Fruit fly (Drosophila melanogaster): ENCODE measurements around the gene CG5418.

CG5418 gene

DNA sequence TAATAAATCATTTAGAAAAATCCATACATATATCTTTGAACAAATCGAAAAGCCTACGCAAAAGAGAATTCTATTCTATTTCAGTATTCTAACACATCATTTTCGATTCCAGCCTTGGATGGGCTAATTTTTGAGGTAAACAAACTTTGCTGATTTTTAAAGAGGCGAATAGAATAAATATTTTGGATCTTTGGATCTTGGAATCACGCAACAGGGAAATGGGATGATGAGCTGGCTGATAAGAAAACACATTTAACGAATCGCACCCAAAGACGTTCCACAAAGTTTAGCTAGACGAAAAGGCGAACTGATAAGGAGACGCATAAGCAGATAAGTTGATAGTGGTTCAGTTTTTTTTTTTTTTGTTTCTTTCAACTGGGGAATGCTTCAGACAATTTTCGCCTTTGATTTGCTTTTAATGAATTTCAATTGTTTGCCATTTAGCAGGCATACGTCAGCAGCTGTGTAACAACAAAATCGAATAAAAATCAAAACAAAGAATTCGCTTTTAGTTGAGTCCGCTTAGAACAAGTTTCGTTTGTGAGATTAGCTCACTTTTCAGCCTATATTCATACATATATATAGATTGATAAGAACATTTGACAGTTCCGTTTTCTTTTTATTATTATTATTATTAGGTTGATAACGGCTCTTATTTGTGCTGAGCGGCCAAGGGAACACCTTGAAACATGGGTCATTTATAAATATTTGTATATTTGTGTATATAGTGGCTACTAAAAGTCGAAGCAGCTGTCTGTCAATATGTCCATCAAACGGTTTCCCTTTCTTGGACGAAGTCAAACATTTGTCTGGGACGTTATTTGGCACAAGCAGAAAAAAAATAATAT is 12.3 kb upstream of the CG5418 start (continued):
- no peak for TF ChIP-seq sens-2 (GFP tag; IDR thresholded peaks at IDR 0.05)
- TF ChIP-seq CG15269 (tag; optimal IDR thresholded peaks at IDR 0.05), result no peak
- TF ChIP-seq chn (GFP tag; optimal IDR thresholded peaks at IDR 0.05), result no peak
- TF ChIP-seq peb (GFP tag; IDR thresholded peaks at IDR 0.05), result no peak
- no peak for TF ChIP-seq pho (GFP tag; optimal IDR thresholded peaks at IDR 0.05)
- peak; percentile 68 for TF ChIP-seq sens (GFP tag)
- no peak for TF ChIP-seq knrl (GFP tag; IDR thresholded peaks at IDR 0.05; ENCODE audit: partially characterized antibody)
- TF ChIP-seq CG11696 (GFP tag; IDR thresholded peaks at IDR 0.05), result no peak
- TF ChIP-seq dysf (GFP tag; IDR thresholded peaks at IDR 0.05), result no peak

DNA sequence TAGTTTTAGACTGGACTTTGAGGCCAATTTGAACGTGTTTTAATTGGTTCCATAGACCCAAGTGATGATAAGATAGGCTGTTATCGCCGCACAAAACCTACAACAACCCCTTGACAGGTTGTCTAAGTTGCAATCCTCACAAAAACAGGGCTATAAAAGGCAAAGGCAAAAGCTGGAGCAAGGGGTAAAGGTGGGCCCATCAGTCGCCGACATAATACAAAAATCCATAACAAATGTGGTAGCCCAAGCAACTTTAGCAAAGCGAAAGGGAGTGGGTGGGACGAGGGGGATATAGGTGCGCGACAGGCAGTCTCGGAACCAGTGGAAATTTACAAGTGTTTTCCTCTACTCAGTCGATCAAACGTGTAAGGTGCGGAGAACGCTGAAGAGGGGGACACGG is 11.0 kb upstream of the CG5418 start:
- TF ChIP-seq zfh2 (GFP tag; optimal IDR thresholded peaks at IDR 0.05), result no peak
- no peak for TF ChIP-seq org-1 (GFP tag; optimal IDR thresholded peaks at IDR 0.05)
- no peak for TF ChIP-seq vfl (GFP tag; optimal IDR thresholded peaks at IDR 0.05)
- TF ChIP-seq slbo (GFP tag; IDR thresholded peaks at IDR 0.05), result peak; percentile 9; the same call in 1 of the 2 replicates
- no peak for TF ChIP-seq CG1024 (GFP tag; IDR thresholded peaks at IDR 0.05)
- peak in 1 of 2 experiments; percentile 1 for TF ChIP-seq Pdp1 (GFP tag; optimal IDR thresholded peaks at IDR 0.05)
- peak; percentile 11 for TF ChIP-seq BtbVII (GFP tag; optimal IDR thresholded peaks at IDR 0.05)
- no peak for TF ChIP-seq CG17829 (tag; optimal IDR thresholded peaks at IDR 0.05)
- TF ChIP-seq CG3065 (GFP tag; optimal IDR thresholded peaks at IDR 0.05), result no peak
- TF ChIP-seq crp (GFP tag; optimal IDR thresholded peaks at IDR 0.05), result no peak
- peak; percentile 66 for TF ChIP-seq lab (GFP tag; optimal IDR thresholded peaks at IDR 0.05)
- TF ChIP-seq CG2202 (tag; optimal IDR thresholded peaks at IDR 0.05), result no peak
- TF ChIP-seq Blimp-1 (GFP tag; optimal IDR thresholded peaks at IDR 0.05), result no peak
- TF ChIP-seq CTCF (GFP tag; optimal IDR thresholded peaks at IDR 0.05), result no peak
- TF ChIP-seq CG32532 (GFP tag; IDR thresholded peaks at IDR 0.05), result peak; percentile 34; the same call in 1 of the 2 replicates
- TF ChIP-seq D19B (GFP tag; optimal IDR thresholded peaks at IDR 0.05), result peak; percentile 35
- TF ChIP-seq Elba2 (GFP tag; optimal IDR thresholded peaks at IDR 0.05), result no peak
- TF ChIP-seq nerfin-1 (tag; optimal IDR thresholded peaks at IDR 0.05), result no peak
- no peak for TF ChIP-seq CG12299 (tag; optimal IDR thresholded peaks at IDR 0.05)
- TF ChIP-seq CG16863 (GFP tag; optimal IDR thresholded peaks at IDR 0.05), result no peak
- TF ChIP-seq Gsc (GFP tag; IDR thresholded peaks at IDR 0.05), result no peak
- TF ChIP-seq CG10462 (GFP tag; optimal IDR thresholded peaks at IDR 0.05), result no peak
- TF ChIP-seq kay (GFP tag; optimal IDR thresholded peaks at IDR 0.05), result no peak
- TF ChIP-seq ac (GFP tag; optimal IDR thresholded peaks at IDR 0.05), result no peak
- no peak for TF ChIP-seq CG13287 (GFP tag; IDR thresholded peaks at IDR 0.05; ENCODE audit: partially characterized antibody)
- no peak for TF ChIP-seq so (GFP tag; IDR thresholded peaks at IDR 0.05)
- no peak for TF ChIP-seq CG6791 (GFP tag; IDR thresholded peaks at IDR 0.05; ENCODE audit: partially characterized antibody)
- TF ChIP-seq ro (GFP tag; IDR thresholded peaks at IDR 0.05), result no peak
- TF ChIP-seq YL-1 (GFP tag; optimal IDR thresholded peaks at IDR 0.05), result no peak
- TF ChIP-seq Atf6 (GFP tag; IDR thresholded peaks at IDR 0.05), result peak; percentile 26; the same call in 1 of the 2 replicates
- TF ChIP-seq danr (GFP tag; IDR thresholded peaks at IDR 0.05), result no peak
- TF ChIP-seq MTF-1 (GFP tag; optimal IDR thresholded peaks at IDR 0.05; ENCODE audit: borderline replicate concordance), result no peak
- peak; percentile 73 for TF ChIP-seq exex (tag; optimal IDR thresholded peaks at IDR 0.05)
- TF ChIP-seq CG13424 (tag; optimal IDR thresholded peaks at IDR 0.05), result no peak
- peak; percentile 18 for TF ChIP-seq grn (GFP tag; optimal IDR thresholded peaks at IDR 0.05)
- TF ChIP-seq Sox102F (GFP tag; optimal IDR thresholded peaks at IDR 0.05), result no peak
- no peak for TF ChIP-seq TFAM (GFP tag; optimal IDR thresholded peaks at IDR 0.05)
- no peak for TF ChIP-seq ken (GFP tag; IDR thresholded peaks at IDR 0.05)
- no peak for TF ChIP-seq CG11560 (tag; IDR thresholded peaks at IDR 0.05)
- no peak for TF ChIP-seq gce (GFP tag; IDR thresholded peaks at IDR 0.05)
- no peak for TF ChIP-seq ap (GFP tag; IDR thresholded peaks at IDR 0.05)
